Fruit fly (Drosophila melanogaster) whole organism, embryonic: ENCODE results near the gene Kr-h1.

Experiments
- Abd-B ChIP-seq: fragments of 200-800 bp; sonication (Bioruptor generic); optimal IDR thresholded peaks from 2 replicates; lab custom pipeline; 2018; ENCODE audit warnings: missing biosample characterization, mild to moderate bottlenecking, missing genetic modification characterization, moderate library complexity
- Atf3 ChIP-seq: fragments of 200-800 bp; sonication (Bioruptor generic); optimal IDR thresholded peaks from 3 replicates; lab custom pipeline; 2016; ENCODE audit warnings: missing biosample characterization, missing genetic modification characterization
- Awh ChIP-seq: fragments of 200-800 bp; sonication (Bioruptor generic); IDR thresholded peaks from 2 replicates; pipeline ENCODE4, ENCODE4 v1.3.6; 2022; ENCODE audit warnings: missing biosample characterization, missing genetic modification characterization
- Bdp1 ChIP-seq: fragments of 200-800 bp; sonication (Bioruptor generic); optimal IDR thresholded peaks from 3 replicates; lab custom pipeline; 2016; ENCODE audit warnings: missing biosample characterization, missing genetic modification characterization
- CG10979 ChIP-seq: fragments of 200-800 bp; sonication (Bioruptor generic); optimal IDR thresholded peaks from 2 replicates; lab custom pipeline; 2018; ENCODE audit warnings: missing biosample characterization, mild to moderate bottlenecking, missing genetic modification characterization, moderate library complexity
- CG11247 ChIP-seq: fragments of 200-800 bp; sonication (Bioruptor generic); IDR thresholded peaks from 2 replicates; pipeline ENCODE4 v1.3.6; 2022; ENCODE audit warnings: missing biosample characterization, missing genetic modification characterization
- CG12744 ChIP-seq: fragments of 200-800 bp; sonication (Bioruptor generic); optimal IDR thresholded peaks from 2 replicates; lab custom pipeline; 2016; ENCODE audit warnings: missing biosample characterization, missing genetic modification characterization
- CG14667 ChIP-seq: fragments of 200-800 bp; sonication (Bioruptor generic); IDR thresholded peaks from 2 replicates; pipeline ENCODE4 v1.3.6; 2022; ENCODE audit warnings: missing biosample characterization, missing genetic modification characterization
- CG14860 ChIP-seq: fragments of 200-800 bp; sonication (Bioruptor generic); IDR thresholded peaks from 3 replicates; pipeline ENCODE4 v1.3.6; 2022; ENCODE audit warnings: missing biosample characterization, missing genetic modification characterization; ENCODE audit not compliant: partially characterized antibody
- CG15601 ChIP-seq: fragments of 200-800 bp; sonication (Bioruptor generic); optimal IDR thresholded peaks from 3 replicates; lab custom pipeline; 2019; ENCODE audit warnings: missing biosample characterization, mild to moderate bottlenecking, missing genetic modification characterization, moderate library complexity
- CG17328 ChIP-seq: fragments of 200-800 bp; sonication (Bioruptor generic); IDR thresholded peaks from 2 replicates; pipeline ENCODE4 v1.3.6; 2022; ENCODE audit warnings: missing biosample characterization, missing genetic modification characterization
- CG17361 ChIP-seq: fragments of 200-800 bp; sonication (Bioruptor generic); IDR thresholded peaks from 3 replicates; pipeline ENCODE4 v1.3.6; 2022; ENCODE audit warnings: missing biosample characterization, missing genetic modification characterization
- CG17568 ChIP-seq: fragments of 200-800 bp; sonication (Bioruptor generic); optimal IDR thresholded peaks from 2 replicates; lab custom pipeline; 2018; ENCODE audit warnings: missing biosample characterization, mild to moderate bottlenecking, missing genetic modification characterization, moderate library complexity
- CG17802 ChIP-seq: fragments of 200-800 bp; sonication (Bioruptor generic); optimal IDR thresholded peaks from 2 replicates; lab custom pipeline; 2018; ENCODE audit warnings: missing biosample characterization, mild to moderate bottlenecking, missing genetic modification characterization, moderate library complexity
- CG1832 ChIP-seq: fragments of 200-800 bp; sonication (Bioruptor generic); optimal IDR thresholded peaks from 2 replicates; lab custom pipeline; 2017; ENCODE audit warnings: missing biosample characterization, mild to moderate bottlenecking, missing genetic modification characterization, inconsistent platforms
- CG18476 ChIP-seq: fragments of 200-800 bp; sonication (Bioruptor generic); optimal IDR thresholded peaks from 2 replicates; lab custom pipeline; 2016; ENCODE audit warnings: missing biosample characterization, mild to moderate bottlenecking, missing genetic modification characterization
- CG2199 ChIP-seq: fragments of 200-800 bp; sonication (Bioruptor generic); IDR thresholded peaks from 3 replicates; pipeline ENCODE4 v1.3.6; 2022; ENCODE audit warnings: missing biosample characterization, missing genetic modification characterization
- CG31365 ChIP-seq: fragments of 200-800 bp; sonication (Bioruptor generic); optimal IDR thresholded peaks from 2 replicates; lab custom pipeline; 2018; ENCODE audit warnings: missing biosample characterization, mild to moderate bottlenecking, missing genetic modification characterization
- CG42726 ChIP-seq: fragments of 200-800 bp; sonication (Bioruptor generic); IDR thresholded peaks from 2 replicates; pipeline ENCODE4 v1.3.6; 2022; ENCODE audit warnings: missing biosample characterization, missing genetic modification characterization; ENCODE audit not compliant: partially characterized antibody
- CG6654 ChIP-seq: fragments of 200-800 bp; sonication (Bioruptor generic); optimal IDR thresholded peaks from 2 replicates; lab custom pipeline; 2017; ENCODE audit warnings: missing biosample characterization, mild to moderate bottlenecking, missing genetic modification characterization
- CG6791 ChIP-seq: fragments of 200-800 bp; sonication (Bioruptor generic); IDR thresholded peaks from 3 replicates; pipeline ENCODE4 v1.3.6; 2022; ENCODE audit warnings: missing biosample characterization, missing genetic modification characterization; ENCODE audit not compliant: partially characterized antibody
- CG7357 ChIP-seq: fragments of 200-800 bp; sonication (Bioruptor generic); IDR thresholded peaks from 3 replicates; pipeline ENCODE4 v1.3.6; 2022; ENCODE audit warnings: missing biosample characterization, missing genetic modification characterization
- CG7839 ChIP-seq: fragments of 200-800 bp; sonication (Bioruptor generic); optimal IDR thresholded peaks from 3 replicates; lab custom pipeline; 2018; ENCODE audit warnings: missing biosample characterization, mild to moderate bottlenecking, missing genetic modification characterization, moderate library complexity
- CoRest ChIP-seq: fragments of 200-800 bp; sonication (Bioruptor generic); optimal IDR thresholded peaks from 3 replicates; lab custom pipeline; 2018; ENCODE audit warnings: missing biosample characterization, mild to moderate bottlenecking, missing genetic modification characterization, moderate library complexity
- Dfd ChIP-seq, 2 experiments: fragments of >200 bp; optimal IDR thresholded peaks; 2 replicates each; lab custom pipeline; 2017; ENCODE audit warnings: missing biosample characterization in 2 of 2, missing genetic modification characterization in 2 of 2
- Dip2 ChIP-seq: fragments of 200-800 bp; sonication (Bioruptor generic); IDR thresholded peaks from 2 replicates; pipeline ENCODE4 v1.3.6; 2022; ENCODE audit warnings: missing biosample characterization, missing genetic modification characterization
- Dip3 ChIP-seq: fragments of 200-800 bp; sonication (Bioruptor generic); optimal IDR thresholded peaks from 3 replicates; lab custom pipeline; 2016; ENCODE audit warnings: missing biosample characterization, missing genetic modification characterization
- Dll ChIP-seq: fragments of 200-800 bp; sonication (Bioruptor generic); IDR thresholded peaks from 4 replicates; pipeline ENCODE4 v1.3.6; 2022; ENCODE audit warnings: missing biosample characterization, missing genetic modification characterization; ENCODE audit not compliant: partially characterized antibody
- Hey ChIP-seq: fragments of 200-800 bp; sonication (Bioruptor generic); optimal IDR thresholded peaks from 3 replicates; lab custom pipeline; 2018; ENCODE audit warnings: missing biosample characterization, mild to moderate bottlenecking, missing genetic modification characterization
- HmgZ ChIP-seq: fragments of 200-800 bp; sonication (Bioruptor generic); optimal IDR thresholded peaks from 2 replicates; lab custom pipeline; 2018; ENCODE audit warnings: missing biosample characterization, mild to moderate bottlenecking, missing genetic modification characterization
- Lpt ChIP-seq: fragments of >200 bp; optimal IDR thresholded peaks from 2 replicates; lab custom pipeline; 2018; ENCODE audit warnings: missing biosample characterization, missing genetic modification characterization
- NC2α ChIP-seq: fragments of 200-800 bp; sonication (Bioruptor generic); optimal IDR thresholded peaks from 2 replicates; lab custom pipeline; 2016; ENCODE audit warnings: missing biosample characterization, missing genetic modification characterization
- NK7.1 ChIP-seq: fragments of 200-800 bp; sonication (Bioruptor generic); optimal IDR thresholded peaks from 3 replicates; lab custom pipeline; 2016; ENCODE audit warnings: missing biosample characterization, missing genetic modification characterization
- Ptx1 ChIP-seq: fragments of 200-800 bp; sonication (Bioruptor generic); IDR thresholded peaks from 2 replicates; pipeline ENCODE4 v1.3.6; 2022; ENCODE audit warnings: missing biosample characterization, missing genetic modification characterization
- ab ChIP-seq: fragments of 200-800 bp; sonication (Bioruptor generic); optimal IDR thresholded peaks from 2 replicates; lab custom pipeline; 2016; ENCODE audit warnings: missing biosample characterization, missing genetic modification characterization
- aop ChIP-seq: fragments of 200-800 bp; sonication (Bioruptor generic); IDR thresholded peaks from 2 replicates; pipeline ENCODE4 v1.3.6; 2022; ENCODE audit warnings: missing biosample characterization, missing genetic modification characterization
- ap ChIP-seq: fragments of 200-800 bp; sonication (Bioruptor generic); IDR thresholded peaks from 2 replicates; pipeline ENCODE4 v1.3.6; 2022; ENCODE audit warnings: missing biosample characterization, missing genetic modification characterization
- cato ChIP-seq: fragments of 200-800 bp; sonication (Bioruptor generic); optimal IDR thresholded peaks from 2 replicates; lab custom pipeline; 2016; ENCODE audit warnings: missing biosample characterization, missing genetic modification characterization, borderline replicate concordance
- caup ChIP-seq: fragments of 200-800 bp; sonication (Bioruptor generic); optimal IDR thresholded peaks from 3 replicates; lab custom pipeline; 2017; ENCODE audit warnings: missing biosample characterization, mild to moderate bottlenecking, missing genetic modification characterization, moderate library complexity; ENCODE audit not compliant: severe bottlenecking
- dan ChIP-seq: fragments of 200-800 bp; sonication (Bioruptor generic); IDR thresholded peaks from 2 replicates; pipeline ENCODE4 v1.3.6; 2022; ENCODE audit warnings: missing biosample characterization, missing genetic modification characterization
- dimm ChIP-seq: fragments of 200-800 bp; sonication (Bioruptor generic); IDR thresholded peaks from 2 replicates; pipeline ENCODE4 v1.3.6; 2022; ENCODE audit warnings: missing biosample characterization, missing genetic modification characterization
- dm ChIP-seq: fragments of 200-800 bp; sonication (Bioruptor generic); optimal IDR thresholded peaks from 3 replicates; lab custom pipeline; 2016; ENCODE audit warnings: missing biosample characterization, missing genetic modification characterization
- gfzf ChIP-seq: fragments of 200-800 bp; sonication (Bioruptor generic); optimal IDR thresholded peaks from 2 replicates; lab custom pipeline; 2016; ENCODE audit warnings: missing biosample characterization, mild to moderate bottlenecking, missing genetic modification characterization, moderate library complexity
- grn ChIP-seq: fragments of 200-800 bp; sonication (Bioruptor generic); optimal IDR thresholded peaks from 3 replicates; lab custom pipeline; 2017; ENCODE audit warnings: missing biosample characterization, missing genetic modification characterization
- gt ChIP-seq: fragments of 200-800 bp; sonication (Bioruptor generic); IDR thresholded peaks from 2 replicates; pipeline ENCODE4 v1.3.6; 2022; ENCODE audit warnings: missing biosample characterization, missing genetic modification characterization
- ind ChIP-seq: fragments of 200-800 bp; sonication (Bioruptor generic); optimal IDR thresholded peaks from 3 replicates; lab custom pipeline; 2016; ENCODE audit warnings: missing biosample characterization, missing genetic modification characterization
- lbe ChIP-seq: fragments of 200-800 bp; sonication (Bioruptor generic); optimal IDR thresholded peaks from 2 replicates; lab custom pipeline; 2016; ENCODE audit warnings: missing biosample characterization, mild to moderate bottlenecking, missing genetic modification characterization
- pb ChIP-seq: fragments of 200-800 bp; sonication (Bioruptor generic); optimal IDR thresholded peaks from 3 replicates; lab custom pipeline; 2016; ENCODE audit warnings: missing biosample characterization, missing genetic modification characterization
- sens-2 ChIP-seq: fragments of 200-800 bp; sonication (Bioruptor generic); IDR thresholded peaks from 2 replicates; pipeline ENCODE4 v1.3.6; 2022; ENCODE audit warnings: missing biosample characterization, missing genetic modification characterization
- seq ChIP-seq: fragments of 200-800 bp; sonication (Bioruptor generic); IDR thresholded peaks from 2 replicates; pipeline ENCODE4 v1.3.6; 2022; ENCODE audit warnings: missing biosample characterization, missing genetic modification characterization
- sisA ChIP-seq: fragments of 200-800 bp; sonication (Bioruptor generic); IDR thresholded peaks from 2 replicates; pipeline ENCODE4 v1.3.6; 2022; ENCODE audit warnings: missing biosample characterization, missing genetic modification characterization
- toy ChIP-seq: fragments of 200-800 bp; sonication (Bioruptor generic); IDR thresholded peaks from 2 replicates; pipeline ENCODE4 v1.3.6; 2022; ENCODE audit warnings: missing biosample characterization, missing genetic modification characterization

Gene Kr-h1

dm6 chr2L:6037830-6038229 is 44.6 kb upstream of the Kr-h1 start, which contains the start of the genes CG9117 and CG31643 (continued):
- TF ChIP-seq Atf3 (GFP tag; lab: Kevin White, UChicago), result no peak
- TF ChIP-seq CG17328 (GFP tag; lab: Robert Waterston, UW), result peak; percentile 31; the same call in 1 of the 2 replicates
- no peak for TF ChIP-seq Dfd (GFP tag; optimal IDR thresholded peaks at IDR 0.05; lab: Kevin White, UChicago)
- TF ChIP-seq Awh (GFP tag; lab: Robert Waterston, UW), result 0 out of 2 replicates have a peak, but pooled peaks have one; percentile 35
- no peak for TF ChIP-seq ind (GFP tag; lab: Kevin White, UChicago)
- no peak for TF ChIP-seq pb (GFP tag; lab: Kevin White, UChicago)
- TF ChIP-seq CG17361, result no peak
- no peak for TF ChIP-seq dan
- no peak for TF ChIP-seq aop
- no peak for TF ChIP-seq NK7.1 (GFP tag; lab: Kevin White, UChicago)
- TF ChIP-seq CG14667 (GFP tag; lab: Robert Waterston, UW), result no peak
- TF ChIP-seq CG6791 (GFP tag; lab: Robert Waterston, UW), result no peak
- no peak for TF ChIP-seq CG2199
- peak; percentile 30 for TF ChIP-seq CG18476
- peak; percentile 53 for TF ChIP-seq CG12744 (GFP tag; lab: Kevin White, UChicago)
- peak; percentile 25 for TF ChIP-seq CG10979 (tag; lab: Kevin White, UChicago)
- TF ChIP-seq CG7839, result no peak
- no peak for TF ChIP-seq CG14860
- no peak for TF ChIP-seq sens-2 (GFP tag; lab: Robert Waterston, UW)
- no peak for TF ChIP-seq grn (GFP tag; lab: Kevin White, UChicago)
- peak; percentile 25; the same call in 1 of the 2 replicates for TF ChIP-seq sisA (GFP tag; lab: Robert Waterston, UW)
- no peak for TF ChIP-seq gt (GFP tag; lab: Robert Waterston, UW)
- TF ChIP-seq ab (GFP tag; lab: Kevin White, UChicago), result no peak
- TF ChIP-seq seq, result no peak
- no peak for TF ChIP-seq Dip2 (GFP tag; lab: Robert Waterston, UW)
- peak; percentile 71 for TF ChIP-seq dm (GFP tag; lab: Kevin White, UChicago)
- TF ChIP-seq Abd-B (GFP tag; lab: Kevin White, UChicago), result no peak
- TF ChIP-seq HmgZ (tag; lab: Kevin White, UChicago), result peak; percentile 78
- no peak for TF ChIP-seq Hey (tag; lab: Kevin White, UChicago)
- no peak for TF ChIP-seq CG6654 (GFP tag; lab: Kevin White, UChicago)
- peak; percentile 29 for TF ChIP-seq Bdp1 (GFP tag; lab: Kevin White, UChicago)
- no peak for TF ChIP-seq CG17568 (GFP tag; lab: Kevin White, UChicago)
- TF ChIP-seq CG15601, result peak; percentile 69
- TF ChIP-seq CG17802, result no peak
- no peak for TF ChIP-seq dimm (GFP tag; lab: Robert Waterston, UW)
- TF ChIP-seq caup (GFP tag; lab: Kevin White, UChicago), result no peak
- TF ChIP-seq CG31365 (tag; lab: Kevin White, UChicago), result no peak
- peak; percentile 16 for TF ChIP-seq gfzf (GFP tag; lab: Kevin White, UChicago)
- peak; percentile 55 for TF ChIP-seq lbe (GFP tag; lab: Kevin White, UChicago)
- TF ChIP-seq Lpt (GFP tag; lab: Kevin White, UChicago), result no peak
- TF ChIP-seq ap (GFP tag; lab: Robert Waterston, UW), result no peak
- TF ChIP-seq Dip3 (GFP tag; lab: Kevin White, UChicago), result peak; percentile 68
- no peak for TF ChIP-seq CG7357
- no peak for TF ChIP-seq NC2α
- peak; percentile 53; the same call in 1 of the 4 replicates for TF ChIP-seq Dll
- no peak for TF ChIP-seq Ptx1 (GFP tag; lab: Robert Waterston, UW)
- no peak for TF ChIP-seq CG42726 (GFP tag; lab: Robert Waterston, UW)
- TF ChIP-seq toy, result no peak
- TF ChIP-seq CoRest, result peak; percentile 42
- TF ChIP-seq cato, result peak; percentile 18
- no peak for TF ChIP-seq CG11247 (GFP tag; lab: Robert Waterston, UW)
- TF ChIP-seq CG1832 (GFP tag; lab: Kevin White, UChicago), result no peak
